Worm (Caenorhabditis elegans) whole organism, midembryonic: ENCODE results near the gene C37H5.5.

Experiments
- T22C8.4 ChIP-seq: fragments of 200-800 bp; sonication (Bioruptor generic); IDR thresholded peaks from 2 replicates; pipeline ENCODE4 v1.3.6; 2022; ENCODE audit warnings: missing genetic modification characterization, missing compliant biosample characterization
- cog-1 ChIP-seq: sonication (generic microtip); optimal IDR thresholded peaks from 2 replicates; lab custom pipeline; 2016; ENCODE audit warnings: missing genetic modification characterization, missing compliant biosample characterization
- flt-1 ChIP-seq: fragments of 200-800 bp; sonication (Bioruptor generic); IDR thresholded peaks from 2 replicates; pipeline ENCODE4 v1.3.6; 2022; ENCODE audit warnings: missing genetic modification characterization, missing compliant biosample characterization
- klf-2 ChIP-seq: fragments of 200-800 bp; sonication (Bioruptor generic); conservative IDR thresholded peaks from 2 replicates; pipeline ENCODE4 v1.3.6; 2022; ENCODE audit warnings: missing genetic modification reagents, missing genetic modification characterization, missing compliant biosample characterization
- med-1 ChIP-seq: sonication (generic microtip); optimal IDR thresholded peaks from 2 replicates; lab custom pipeline; 2017; ENCODE audit warnings: missing genetic modification characterization, mild to moderate bottlenecking, missing compliant biosample characterization, antibody characterized with exemption, missing genetic modification reagents; ENCODE audit not compliant: insufficient read depth
- ref-1 ChIP-seq: fragments of 200-800 bp; sonication (Bioruptor generic); conservative IDR thresholded peaks from 2 replicates; pipeline ENCODE4 v1.3.6; 2022; ENCODE audit warnings: missing genetic modification reagents, missing genetic modification characterization, missing compliant biosample characterization
- tab-1 ChIP-seq: fragments of 200-800 bp; sonication (Bioruptor generic); IDR thresholded peaks from 2 replicates; pipeline ENCODE4 v1.3.6; 2022; ENCODE audit warnings: missing genetic modification characterization, missing compliant biosample characterization
- ztf-23 ChIP-seq: fragments of 200-800 bp; sonication (Bioruptor generic); IDR thresholded peaks from 2 replicates; pipeline ENCODE4 v1.3.6; 2022; ENCODE audit warnings: missing genetic modification reagents, missing genetic modification characterization, missing compliant biosample characterization
- ztf-29 ChIP-seq: fragments of 200-800 bp; sonication (Bioruptor generic); IDR thresholded peaks from 2 replicates; pipeline ENCODE4 v1.3.6; 2022; ENCODE audit warnings: missing genetic modification reagents, missing genetic modification characterization, missing compliant biosample characterization

The C37H5.5 gene

DNA sequence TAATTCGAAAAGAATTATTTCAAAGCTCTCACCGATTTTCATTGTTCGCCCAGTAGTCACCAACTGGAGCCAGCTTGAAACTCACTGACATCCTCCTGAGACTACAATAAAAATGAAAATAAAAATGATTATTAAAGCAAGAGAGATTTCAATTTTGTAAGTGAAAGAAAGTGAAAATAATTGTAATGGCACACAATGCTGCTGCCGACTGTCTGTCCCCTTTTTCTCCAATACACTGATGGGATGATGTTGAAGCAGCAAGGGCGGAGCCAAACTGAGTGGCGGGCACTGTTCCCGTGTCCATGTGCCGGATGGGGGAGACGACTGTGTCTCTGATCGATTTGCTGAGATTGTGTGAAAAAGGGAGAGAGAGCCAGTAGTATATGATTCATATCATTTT, 7.1 kb downstream of the C37H5.5 start, which contains the start of gene C37H5.14:
Gene C37H5.14, minus strand, starts transcription at position 101 of the 400 bp plus-strand sequence.
- no peak for TF ChIP-seq tab-1
- TF ChIP-seq T22C8.4 (GFP tag; lab: Robert Waterston, UW), result no peak
- TF ChIP-seq med-1, result no peak
- TF ChIP-seq klf-2, result no peak
- TF ChIP-seq ztf-29 (GFP tag; lab: Robert Waterston, UW), result no peak
- TF ChIP-seq ref-1 (GFP tag; lab: Robert Waterston, UW), result no peak
- TF ChIP-seq flt-1 (GFP tag; lab: Robert Waterston, UW), result no peak
- no peak for TF ChIP-seq cog-1 (tag; lab: Kevin White, UChicago)
- TF ChIP-seq ztf-23 (GFP tag; lab: Robert Waterston, UW), result no peak

DNA sequence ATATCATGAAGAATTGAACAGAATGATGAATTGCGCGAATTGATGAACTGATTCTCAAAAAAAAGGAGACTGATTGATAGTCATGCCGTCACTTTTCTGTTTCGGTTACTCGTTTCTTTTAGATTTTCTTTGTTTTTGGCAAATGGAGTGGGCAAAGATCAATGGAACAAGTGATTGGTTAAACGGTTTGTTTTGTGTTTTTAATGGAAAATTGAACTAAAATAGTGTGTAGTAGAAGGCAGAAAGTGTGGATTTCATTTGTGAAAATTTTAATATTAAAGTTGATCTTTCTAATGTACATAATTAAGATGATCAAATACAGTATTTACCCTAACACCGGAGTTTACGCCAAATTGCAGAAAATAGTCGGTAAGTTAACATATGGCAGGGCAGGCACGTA, 12.8 kb downstream of the C37H5.5 start, which contains the start of gene nas-9:
Gene nas-9, minus strand, starts transcription at position 101 of the 400 bp plus-strand sequence.
- no peak for TF ChIP-seq ref-1 (GFP tag; lab: Robert Waterston, UW)
- TF ChIP-seq ztf-29 (GFP tag; lab: Robert Waterston, UW), result no peak
- no peak for TF ChIP-seq med-1
- no peak for TF ChIP-seq ztf-23 (GFP tag; lab: Robert Waterston, UW)
- no peak for TF ChIP-seq tab-1
- no peak for TF ChIP-seq cog-1 (tag; lab: Kevin White, UChicago)
- no peak for TF ChIP-seq T22C8.4 (GFP tag; lab: Robert Waterston, UW)
- no peak for TF ChIP-seq klf-2
- no peak for TF ChIP-seq flt-1 (GFP tag; lab: Robert Waterston, UW)

DNA sequence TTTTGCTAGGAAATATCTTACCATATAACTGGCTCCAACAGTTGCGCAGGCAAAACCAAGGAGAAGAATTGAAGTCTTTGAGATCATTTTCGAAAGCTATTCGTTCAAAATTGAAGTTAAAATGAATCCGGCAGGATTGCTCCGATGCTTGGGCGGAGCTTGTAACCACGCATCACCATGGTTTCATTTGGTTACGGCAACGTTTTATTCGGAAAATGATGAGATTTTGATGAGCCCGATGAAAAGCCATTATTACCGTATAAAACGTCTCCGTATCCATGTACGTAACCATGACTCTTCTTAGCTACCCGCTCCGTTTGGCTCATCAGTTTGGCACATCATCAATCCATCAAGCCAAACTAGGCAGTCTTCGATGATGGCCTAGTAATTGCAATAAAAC, 14.0 kb downstream of the C37H5.5 start, which contains the start of gene cwp-1:
Gene cwp-1, minus strand, starts transcription at position 101 of the 400 bp plus-strand sequence.
- TF ChIP-seq ztf-29 (GFP tag; lab: Robert Waterston, UW) (no peak), T22C8.4 (GFP tag; lab: Robert Waterston, UW) (no peak), ref-1 (GFP tag; lab: Robert Waterston, UW) (no peak)

DNA sequence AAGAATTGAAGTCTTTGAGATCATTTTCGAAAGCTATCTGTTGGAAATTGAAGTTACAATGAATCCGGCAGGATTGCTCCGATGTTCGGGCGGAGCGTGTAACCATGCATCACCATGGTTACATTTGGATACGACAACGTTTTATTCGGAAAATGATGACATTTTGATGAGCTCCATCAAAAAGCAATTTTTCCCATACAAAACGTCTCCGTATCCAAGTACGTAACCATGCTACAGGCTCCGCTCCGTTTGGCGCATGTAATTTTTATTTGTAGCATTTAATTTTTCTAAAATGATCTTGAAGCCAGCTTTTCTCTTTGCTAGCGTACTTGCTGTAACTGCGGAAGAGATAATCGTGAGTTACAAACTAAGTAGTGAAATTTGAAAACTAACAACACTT, 15.4 kb downstream of the C37H5.5 start, which contains the start of the genes cwp-2 and cwp-3:
Gene cwp-2, minus strand, starts transcription at position 101 of the 400 bp plus-strand sequence.
Gene cwp-3, plus strand, starts transcription at position 293 of the 400 bp plus-strand sequence.
- TF ChIP-seq tab-1, result no peak
- TF ChIP-seq ztf-29 (GFP tag; lab: Robert Waterston, UW), result no peak
- TF ChIP-seq ztf-23 (GFP tag; lab: Robert Waterston, UW), result no peak
- no peak for TF ChIP-seq med-1
- TF ChIP-seq T22C8.4 (GFP tag; lab: Robert Waterston, UW), result no peak
- TF ChIP-seq klf-2, result no peak
- no peak for TF ChIP-seq flt-1 (GFP tag; lab: Robert Waterston, UW)
- TF ChIP-seq ref-1 (GFP tag; lab: Robert Waterston, UW), result no peak
- no peak for TF ChIP-seq cog-1 (tag; lab: Kevin White, UChicago)

DNA sequence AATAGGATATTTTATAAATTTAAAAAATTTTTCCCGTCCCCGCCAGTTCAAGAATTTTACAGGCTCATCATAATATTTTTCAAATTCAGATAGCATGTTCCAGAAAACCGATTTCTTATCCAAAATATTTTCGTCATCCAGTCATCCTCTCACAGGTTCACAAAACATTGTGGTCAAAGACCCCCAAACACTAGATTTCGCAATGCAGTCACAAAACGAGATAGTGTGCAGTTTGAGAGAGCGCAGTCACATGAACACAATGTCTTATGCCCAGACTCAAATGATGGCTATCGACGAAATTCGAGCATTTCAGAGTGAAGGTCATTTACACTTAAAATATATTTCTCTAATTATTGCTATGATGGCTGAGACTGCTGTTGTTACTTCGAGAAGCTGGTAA, 17.4 kb downstream of the C37H5.5 start, which contains the start of gene abhd-5.2:
Gene abhd-5.2, plus strand, starts transcription at position 95 of the 400 bp plus-strand sequence.
- no peak for TF ChIP-seq med-1
- no peak for TF ChIP-seq ztf-23 (GFP tag; lab: Robert Waterston, UW)
- TF ChIP-seq ztf-29 (GFP tag; lab: Robert Waterston, UW), result no peak
- TF ChIP-seq tab-1, result no peak
- TF ChIP-seq klf-2, result no peak
- no peak for TF ChIP-seq cog-1 (tag; lab: Kevin White, UChicago)
- TF ChIP-seq ref-1 (GFP tag; lab: Robert Waterston, UW), result no peak
- no peak for TF ChIP-seq flt-1 (GFP tag; lab: Robert Waterston, UW)
- TF ChIP-seq T22C8.4 (GFP tag; lab: Robert Waterston, UW), result no peak

DNA sequence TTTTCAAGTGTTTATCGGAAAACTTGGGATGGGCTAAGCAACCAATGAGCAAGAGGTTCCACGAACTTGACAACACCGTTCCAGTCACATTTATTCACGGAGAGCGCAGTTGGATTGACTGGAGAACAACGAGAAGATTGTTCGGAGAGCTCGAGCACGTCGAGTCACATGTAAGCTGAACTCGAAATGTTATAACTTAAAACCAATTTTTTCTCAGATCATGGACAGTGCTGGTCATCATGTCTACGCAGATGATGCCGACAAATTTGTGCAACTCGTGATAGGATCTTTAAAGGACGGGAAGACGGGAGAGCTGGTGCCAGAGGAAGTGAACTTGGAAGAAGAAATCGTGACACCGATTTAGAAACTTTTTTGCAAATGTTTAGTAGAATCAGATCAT, 19.3 kb downstream of the C37H5.5 start:
- TF ChIP-seq tab-1, result no peak
- TF ChIP-seq ztf-23 (GFP tag; lab: Robert Waterston, UW), result no peak

DNA sequence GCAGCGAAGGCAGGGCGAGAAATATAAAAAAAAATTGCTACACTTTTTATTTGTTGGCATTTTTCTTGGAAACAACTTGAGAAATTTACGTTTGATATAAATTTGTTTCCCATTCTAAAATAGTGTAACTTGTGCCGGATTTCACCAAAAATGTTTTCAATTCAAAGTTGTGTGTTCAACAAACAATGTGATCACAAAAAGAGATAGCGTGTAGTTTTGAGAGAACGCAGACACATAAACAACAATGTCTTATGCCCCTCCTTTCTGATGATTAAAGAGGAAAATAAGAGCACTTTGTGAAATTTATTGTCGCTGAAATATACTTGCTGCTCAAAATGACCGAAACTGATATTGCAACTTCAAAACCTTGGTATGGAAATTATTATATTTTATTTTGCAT, 20.3 kb downstream of the C37H5.5 start, which contains the start of gene abhd-5.1:
Gene abhd-5.1, plus strand, starts transcription at position 230 of the 400 bp plus-strand sequence.
- no peak for TF ChIP-seq flt-1 (GFP tag; lab: Robert Waterston, UW)

DNA sequence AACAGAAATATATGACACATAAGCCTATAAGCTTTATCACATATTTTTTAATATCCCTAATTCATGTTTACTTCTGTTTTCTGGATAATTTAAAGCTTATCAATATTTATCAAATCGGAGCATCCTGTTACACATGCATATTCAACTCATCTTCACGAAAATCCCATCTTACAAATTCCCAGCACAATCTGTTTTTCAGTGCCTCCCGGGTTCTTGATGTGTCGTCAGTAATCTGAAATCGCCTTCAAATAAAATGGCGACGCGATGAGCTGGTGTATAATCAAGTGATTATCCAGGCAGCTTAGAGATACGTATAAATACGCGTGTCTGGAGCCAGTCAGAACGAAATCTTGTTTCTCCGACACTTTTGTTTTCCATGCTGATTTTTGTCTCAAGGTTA, 23.3 kb downstream of the C37H5.5 start:
- TF ChIP-seq ztf-23 (GFP tag; lab: Robert Waterston, UW), result no peak
- no peak for TF ChIP-seq flt-1 (GFP tag; lab: Robert Waterston, UW)
- TF ChIP-seq ref-1 (GFP tag; lab: Robert Waterston, UW), result no peak
- TF ChIP-seq cog-1 (tag; lab: Kevin White, UChicago), result no peak
- no peak for TF ChIP-seq T22C8.4 (GFP tag; lab: Robert Waterston, UW)
- no peak for TF ChIP-seq med-1
- TF ChIP-seq klf-2, result no peak
- TF ChIP-seq tab-1, result no peak
- TF ChIP-seq ztf-29 (GFP tag; lab: Robert Waterston, UW), result no peak

DNA sequence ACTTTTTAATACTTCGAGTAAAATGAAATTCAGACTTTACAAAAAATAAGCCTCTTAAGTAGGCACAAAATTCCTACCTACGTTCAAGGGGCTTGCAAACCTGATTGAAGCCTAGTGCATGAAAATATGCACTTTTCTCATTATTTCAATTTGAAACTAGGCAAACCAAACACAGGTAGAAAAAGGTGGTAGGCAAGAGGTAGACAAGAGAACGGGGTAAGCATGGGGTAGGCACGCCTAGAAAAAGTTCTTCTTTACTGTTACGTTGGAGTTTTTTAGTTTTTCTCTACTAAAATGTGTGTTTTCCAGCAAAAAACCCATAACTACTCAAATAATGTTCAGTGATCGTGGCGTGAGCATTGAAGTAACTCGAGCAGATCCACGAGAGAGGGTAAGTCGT, 24.0 kb downstream of the C37H5.5 start, which contains the start of gene nex-4:
Gene nex-4, plus strand, starts transcription at position 301 of the 400 bp plus-strand sequence.
- TF ChIP-seq tab-1, result no peak
- no peak for TF ChIP-seq med-1
- TF ChIP-seq klf-2, result no peak
- no peak for TF ChIP-seq flt-1 (GFP tag; lab: Robert Waterston, UW)
- no peak for TF ChIP-seq T22C8.4 (GFP tag; lab: Robert Waterston, UW)
- TF ChIP-seq ztf-29 (GFP tag; lab: Robert Waterston, UW), result no peak
- no peak for TF ChIP-seq ztf-23 (GFP tag; lab: Robert Waterston, UW)
- no peak for TF ChIP-seq cog-1 (tag; lab: Kevin White, UChicago)
- no peak for TF ChIP-seq ref-1 (GFP tag; lab: Robert Waterston, UW)

DNA sequence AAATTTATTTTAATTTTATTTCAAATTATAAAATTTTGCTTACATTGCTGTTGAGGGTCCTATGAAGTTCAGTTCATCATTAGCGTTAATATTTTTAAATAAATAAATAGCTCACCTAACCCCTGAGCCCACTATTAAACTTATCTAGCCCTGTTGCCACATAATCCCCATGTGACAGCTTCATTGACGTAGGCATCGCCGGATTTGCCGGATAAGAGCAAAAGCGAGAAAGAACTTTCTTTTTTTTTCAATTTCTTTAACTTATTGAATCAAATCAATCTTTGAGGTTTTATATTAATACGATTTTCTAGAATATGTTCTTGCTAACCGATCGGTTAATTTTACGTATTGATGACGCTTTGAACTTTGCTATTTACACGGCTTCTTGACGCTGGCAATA, 24.8 kb downstream of the C37H5.5 start:
- TF ChIP-seq med-1, result no peak
- TF ChIP-seq ztf-23 (GFP tag; lab: Robert Waterston, UW), result no peak
- no peak for TF ChIP-seq klf-2
- no peak for TF ChIP-seq cog-1 (tag; lab: Kevin White, UChicago)
- no peak for TF ChIP-seq T22C8.4 (GFP tag; lab: Robert Waterston, UW)
- TF ChIP-seq flt-1 (GFP tag; lab: Robert Waterston, UW), result no peak
- TF ChIP-seq ztf-29 (GFP tag; lab: Robert Waterston, UW), result no peak
- TF ChIP-seq tab-1, result no peak
